Fruit fly (Drosophila melanogaster) whole organism, embryonic: Measurements from ENCODE around the gene CG5214.
A peak's percentile ranks its signal among the peaks of the same experiment; 100 is the strongest.

ENCODE experiments used
- CG10209 ChIP-seq: fragments of 200-800 bp; sonication (Bioruptor generic); optimal IDR thresholded peaks from 3 replicates; lab custom pipeline; 2017; ENCODE audit warnings: missing biosample characterization, mild to moderate bottlenecking, missing genetic modification characterization, missing genetic modification reagents
- CG11247 ChIP-seq: fragments of 200-800 bp; sonication (Bioruptor generic); IDR thresholded peaks from 2 replicates; pipeline ENCODE4 v1.3.6; 2022; ENCODE audit warnings: missing biosample characterization, missing genetic modification characterization
- CG11398 ChIP-seq: fragments of 200-800 bp; sonication (Bioruptor generic); optimal IDR thresholded peaks from 2 replicates; lab custom pipeline; 2016; ENCODE audit warnings: missing biosample characterization, missing genetic modification characterization
- CG12744 ChIP-seq: fragments of 200-800 bp; sonication (Bioruptor generic); optimal IDR thresholded peaks from 2 replicates; lab custom pipeline; 2016; ENCODE audit warnings: missing biosample characterization, missing genetic modification characterization
- CG13894 ChIP-seq: fragments of 200-800 bp; sonication (Bioruptor generic); optimal IDR thresholded peaks from 3 replicates; lab custom pipeline; 2018; ENCODE audit warnings: missing biosample characterization, mild to moderate bottlenecking, missing genetic modification characterization, moderate library complexity
- CG14710 ChIP-seq: fragments of 200-800 bp; sonication (Bioruptor generic); optimal IDR thresholded peaks from 3 replicates; lab custom pipeline; 2019; ENCODE audit warnings: missing biosample characterization, mild to moderate bottlenecking, missing genetic modification characterization, moderate library complexity
- CG1529 ChIP-seq: fragments of 200-800 bp; sonication (Bioruptor generic); optimal IDR thresholded peaks from 3 replicates; lab custom pipeline; 2018; ENCODE audit warnings: missing biosample characterization, missing genetic modification characterization
- CG15514 ChIP-seq: fragments of 200-800 bp; sonication (Bioruptor generic); optimal IDR thresholded peaks from 3 replicates; lab custom pipeline; 2017; ENCODE audit warnings: missing biosample characterization, missing genetic modification characterization, mild to moderate bottlenecking, moderate library complexity, missing genetic modification reagents
- CG18011 ChIP-seq: fragments of 200-800 bp; sonication (Bioruptor generic); optimal IDR thresholded peaks from 2 replicates; lab custom pipeline; 2017; ENCODE audit warnings: missing biosample characterization, missing genetic modification characterization, mild to moderate bottlenecking, moderate library complexity, missing genotype
- CG18262 ChIP-seq: fragments of 200-800 bp; optimal IDR thresholded peaks from 3 replicates; lab custom pipeline; 2019; ENCODE audit warnings: missing biosample characterization, mild to moderate bottlenecking, missing genetic modification characterization, moderate library complexity
- CG1832 ChIP-seq: fragments of 200-800 bp; sonication (Bioruptor generic); optimal IDR thresholded peaks from 2 replicates; lab custom pipeline; 2017; ENCODE audit warnings: missing biosample characterization, mild to moderate bottlenecking, missing genetic modification characterization, inconsistent platforms
- CG18619 ChIP-seq: fragments of 200-800 bp; sonication (Bioruptor generic); optimal IDR thresholded peaks from 3 replicates; lab custom pipeline; 2017; ENCODE audit warnings: missing biosample characterization, mild to moderate bottlenecking, missing genetic modification characterization
- CG18764 ChIP-seq: fragments of 200-800 bp; sonication (Bioruptor generic); optimal IDR thresholded peaks from 3 replicates; lab custom pipeline; 2016; ENCODE audit warnings: missing biosample characterization, missing genetic modification characterization
- CG2712 ChIP-seq: fragments of 200-800 bp; optimal IDR thresholded peaks from 3 replicates; lab custom pipeline; 2019; ENCODE audit warnings: missing biosample characterization, mild to moderate bottlenecking, missing genetic modification characterization, moderate library complexity
- CG4730 ChIP-seq: fragments of 200-800 bp; sonication (Bioruptor generic); IDR thresholded peaks from 2 replicates; pipeline ENCODE4 v1.3.6; 2022; ENCODE audit warnings: missing biosample characterization, missing genetic modification characterization
- CG4820 ChIP-seq: fragments of 200-800 bp; sonication (Bioruptor generic); optimal IDR thresholded peaks from 3 replicates; lab custom pipeline; 2016; ENCODE audit warnings: missing biosample characterization, missing genetic modification characterization
- CG4854 ChIP-seq: fragments of 200-800 bp; sonication (Bioruptor generic); optimal IDR thresholded peaks from 2 replicates; lab custom pipeline; 2016; ENCODE audit warnings: missing biosample characterization, missing genetic modification characterization, inconsistent platforms
- CG7839 ChIP-seq: fragments of 200-800 bp; sonication (Bioruptor generic); optimal IDR thresholded peaks from 3 replicates; lab custom pipeline; 2018; ENCODE audit warnings: missing biosample characterization, mild to moderate bottlenecking, missing genetic modification characterization, moderate library complexity
- CG9876 ChIP-seq: fragments of 200-800 bp; sonication (Bioruptor generic); optimal IDR thresholded peaks from 2 replicates; lab custom pipeline; 2016; ENCODE audit warnings: missing biosample characterization, missing genetic modification characterization
- Camta ChIP-seq: fragments of 200-800 bp; sonication (Bioruptor generic); optimal IDR thresholded peaks from 2 replicates; lab custom pipeline; 2016; ENCODE audit warnings: missing biosample characterization, missing genetic modification characterization
- D19B ChIP-seq: fragments of 200-800 bp; sonication (Bioruptor generic); optimal IDR thresholded peaks from 2 replicates; lab custom pipeline; 2017; ENCODE audit warnings: missing biosample characterization, mild to moderate bottlenecking, missing genetic modification characterization
- Dad ChIP-seq: fragments of 200-800 bp; sonication (Bioruptor generic); optimal IDR thresholded peaks from 3 replicates; lab custom pipeline; 2016; ENCODE audit warnings: missing biosample characterization, missing genetic modification characterization
- Dip2 ChIP-seq: fragments of 200-800 bp; sonication (Bioruptor generic); IDR thresholded peaks from 2 replicates; pipeline ENCODE4 v1.3.6; 2022; ENCODE audit warnings: missing biosample characterization, missing genetic modification characterization
- ERR ChIP-seq: fragments of 200-800 bp; sonication (Bioruptor generic); optimal IDR thresholded peaks from 2 replicates; lab custom pipeline; 2016; ENCODE audit warnings: missing biosample characterization, missing genetic modification characterization
- Elba2 ChIP-seq: fragments of 200-800 bp; sonication (Bioruptor generic); optimal IDR thresholded peaks from 3 replicates; lab custom pipeline; 2016; ENCODE audit warnings: missing biosample characterization, missing genetic modification characterization
- HLH3B ChIP-seq: fragments of 200-800 bp; sonication (Bioruptor generic); IDR thresholded peaks from 2 replicates; pipeline ENCODE4 v1.3.6; 2022; ENCODE audit warnings: missing biosample characterization, missing genetic modification characterization
- Hey ChIP-seq: fragments of 200-800 bp; sonication (Bioruptor generic); optimal IDR thresholded peaks from 3 replicates; lab custom pipeline; 2018; ENCODE audit warnings: missing biosample characterization, mild to moderate bottlenecking, missing genetic modification characterization
- Lhr ChIP-seq: fragments of 200-800 bp; sonication (Bioruptor generic); optimal IDR thresholded peaks from 3 replicates; lab custom pipeline; 2017; ENCODE audit warnings: mild to moderate bottlenecking, missing biosample characterization, missing genetic modification reagents, missing genetic modification characterization
- Med ChIP-seq: fragments of 200-800 bp; sonication (Bioruptor generic); peaks from one replicate; lab custom pipeline; 2016; ENCODE audit warnings: missing biosample characterization, missing genetic modification characterization, mild to moderate bottlenecking, inconsistent platforms, moderate library complexity
- NfI ChIP-seq: fragments of 200-800 bp; sonication (Bioruptor generic); optimal IDR thresholded peaks from 3 replicates; lab custom pipeline; 2018; ENCODE audit warnings: missing biosample characterization, mild to moderate bottlenecking, missing genetic modification characterization, moderate library complexity
- Ravus ChIP-seq: fragments of 200-800 bp; sonication (Bioruptor generic); IDR thresholded peaks from 2 replicates; pipeline ENCODE4 v1.3.6; 2022; ENCODE audit warnings: missing biosample characterization, missing genetic modification characterization
- Sin3A ChIP-seq: fragments of >200 bp; optimal IDR thresholded peaks from 2 replicates; lab custom pipeline; 2018
- Sox100B ChIP-seq: fragments of 200-800 bp; sonication (Bioruptor generic); optimal IDR thresholded peaks from 3 replicates; lab custom pipeline; 2018; ENCODE audit warnings: missing biosample characterization, mild to moderate bottlenecking, missing genetic modification characterization
- TFAM ChIP-seq: fragments of 200-800 bp; sonication (Bioruptor generic); optimal IDR thresholded peaks from 2 replicates; lab custom pipeline; 2017; ENCODE audit warnings: missing biosample characterization, missing genetic modification characterization, inconsistent platforms
- Xbp1 ChIP-seq: fragments of 200-800 bp; sonication (Bioruptor generic); optimal IDR thresholded peaks from 3 replicates; lab custom pipeline; 2016; ENCODE audit warnings: missing biosample characterization, mild to moderate bottlenecking, missing genetic modification characterization
- ac ChIP-seq: fragments of 200-800 bp; sonication (Bioruptor generic); optimal IDR thresholded peaks from 3 replicates; lab custom pipeline; 2017; ENCODE audit warnings: missing biosample characterization, mild to moderate bottlenecking, missing genetic modification characterization
- btn ChIP-seq: fragments of 200-800 bp; sonication (Bioruptor generic); optimal IDR thresholded peaks from 2 replicates; lab custom pipeline; 2016; ENCODE audit warnings: missing biosample characterization, missing genetic modification characterization
- cad ChIP-seq: fragments of >200 bp; optimal IDR thresholded peaks from 2 replicates; lab custom pipeline; 2017; ENCODE audit warnings: missing biosample characterization, missing genetic modification characterization
- ftz-f1 ChIP-seq: fragments of 200-800 bp; sonication (Bioruptor generic); optimal IDR thresholded peaks from 2 replicates; lab custom pipeline; 2016; ENCODE audit warnings: missing biosample characterization, missing genetic modification characterization
- gce ChIP-seq: fragments of 200-800 bp; sonication (Bioruptor generic); IDR thresholded peaks from 3 replicates; pipeline ENCODE4 v1.3.6; 2022; ENCODE audit warnings: missing biosample characterization, missing genetic modification characterization
- grn ChIP-seq: fragments of 200-800 bp; sonication (Bioruptor generic); optimal IDR thresholded peaks from 3 replicates; lab custom pipeline; 2017; ENCODE audit warnings: missing biosample characterization, missing genetic modification characterization
- gt ChIP-seq: fragments of 200-800 bp; sonication (Bioruptor generic); IDR thresholded peaks from 2 replicates; pipeline ENCODE4 v1.3.6; 2022; ENCODE audit warnings: missing biosample characterization, missing genetic modification characterization
- hb ChIP-seq: fragments of 200-800 bp; sonication (Bioruptor generic); IDR thresholded peaks from 3 replicates; pipeline ENCODE4 v1.3.6; 2022; ENCODE audit warnings: missing biosample characterization, missing genetic modification characterization; ENCODE audit not compliant: partially characterized antibody
- inv ChIP-seq: fragments of 200-800 bp; sonication (Bioruptor generic); IDR thresholded peaks from 2 replicates; pipeline ENCODE4 v1.3.6; 2022; ENCODE audit warnings: missing biosample characterization, missing genetic modification characterization; ENCODE audit not compliant: partially characterized antibody
- org-1 ChIP-seq: fragments of 200-800 bp; sonication (Bioruptor generic); optimal IDR thresholded peaks from 2 replicates; lab custom pipeline; 2017; ENCODE audit warnings: missing biosample characterization, missing genetic modification characterization
- pho ChIP-seq: fragments of 200-800 bp; sonication (Bioruptor generic); optimal IDR thresholded peaks from 2 replicates; lab custom pipeline; 2016; ENCODE audit warnings: missing biosample characterization, missing genetic modification characterization
- sens-2 ChIP-seq: fragments of 200-800 bp; sonication (Bioruptor generic); IDR thresholded peaks from 2 replicates; pipeline ENCODE4 v1.3.6; 2022; ENCODE audit warnings: missing biosample characterization, missing genetic modification characterization
- toy ChIP-seq: fragments of 200-800 bp; sonication (Bioruptor generic); IDR thresholded peaks from 2 replicates; pipeline ENCODE4 v1.3.6; 2022; ENCODE audit warnings: missing biosample characterization, missing genetic modification characterization
- unc-4 ChIP-seq: fragments of 200-800 bp; sonication (Bioruptor generic); IDR thresholded peaks from 2 replicates; pipeline ENCODE4 v1.3.6; 2022; ENCODE audit warnings: missing biosample characterization, missing genetic modification characterization; ENCODE audit not compliant: partially characterized antibody
- vfl ChIP-seq: fragments of 200-800 bp; sonication (Bioruptor generic); optimal IDR thresholded peaks from 2 replicates; lab custom pipeline; 2016; ENCODE audit warnings: missing biosample characterization, missing genetic modification characterization
- wdn ChIP-seq: fragments of 200-800 bp; sonication (Bioruptor generic); IDR thresholded peaks from 2 replicates; pipeline ENCODE4 v1.3.6; 2022; ENCODE audit warnings: missing biosample characterization, missing genetic modification characterization
- zf30C ChIP-seq: fragments of 200-800 bp; sonication (Bioruptor generic); optimal IDR thresholded peaks from 3 replicates; lab custom pipeline; 2018; ENCODE audit warnings: missing biosample characterization, mild to moderate bottlenecking, missing genetic modification characterization

CG5214 gene

DNA sequence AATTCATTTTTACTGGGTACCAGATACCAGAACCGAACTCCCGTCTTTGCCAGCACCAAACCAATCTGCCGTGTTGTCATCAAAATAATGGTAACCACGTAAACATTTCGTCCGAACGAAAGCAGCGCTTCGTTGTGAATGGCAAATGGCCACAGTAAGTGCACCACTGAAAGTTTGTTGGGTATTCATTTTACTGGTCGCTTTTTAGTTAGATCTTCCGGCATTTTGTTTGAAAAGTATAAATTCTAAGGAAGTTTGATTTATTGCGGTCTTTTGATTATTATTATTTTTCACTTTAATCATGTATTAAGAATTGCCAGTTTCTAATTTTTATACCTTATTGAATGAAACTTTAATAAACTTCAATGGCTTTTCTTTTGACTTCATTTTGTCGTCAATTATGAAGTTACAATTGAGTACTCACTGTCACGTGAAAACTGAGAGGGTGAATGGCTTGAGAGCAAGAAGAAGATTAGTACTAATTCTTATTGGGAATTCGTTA lies 29.6 kb upstream of the CG5214 start, which contains the start of gene ZnT86D (continued):
- TF ChIP-seq ac (GFP tag; lab: Kevin White, UChicago) (no peak), CG12744 (peak; percentile 1), toy (GFP tag; lab: Robert Waterston, UW) (no peak), cad (GFP tag; lab: Kevin White, UChicago) (no peak), CG18764 (GFP tag; lab: Kevin White, UChicago) (no peak), grn (no peak), Sin3A (lab: Kevin White, UChicago) (peak; percentile 28), CG14710 (peak; percentile 86), unc-4 (GFP tag; lab: Robert Waterston, UW) (peak; percentile 43; the same call in 1 of the 2 replicates), pho (peak; percentile 79), CG4730 (GFP tag; lab: Robert Waterston, UW) (no peak), ERR (GFP tag; lab: Kevin White, UChicago) (no peak), wdn (GFP tag; lab: Robert Waterston, UW) (0 out of 2 replicates have a peak, but pooled peaks have one; percentile 35), Dip2 (no peak), gce (GFP tag; lab: Robert Waterston, UW) (no peak), sens-2 (GFP tag; lab: Robert Waterston, UW) (no peak), Dad (peak; percentile 19), CG11398 (GFP tag; lab: Kevin White, UChicago) (peak; percentile 2), gt (no peak), Med (GFP tag; lab: Kevin White, UChicago) (peak; percentile 95), org-1 (GFP tag; lab: Kevin White, UChicago) (no peak), CG18619 (GFP tag; lab: Kevin White, UChicago) (peak; percentile 62), ftz-f1 (GFP tag; lab: Kevin White, UChicago) (no peak), zf30C (GFP tag; lab: Kevin White, UChicago) (no peak), Hey (no peak), Ravus (GFP tag; lab: Robert Waterston, UW) (no peak), HLH3B (GFP tag; lab: Robert Waterston, UW) (no peak), CG2712 (peak; percentile 78), CG4820 (GFP tag; lab: Kevin White, UChicago) (peak; percentile 77), CG1529 (GFP tag; lab: Kevin White, UChicago) (peak; percentile 20), vfl (GFP tag; lab: Kevin White, UChicago) (no peak), hb (GFP tag; lab: Robert Waterston, UW) (no peak), D19B (peak; percentile 64), Xbp1 (GFP tag; lab: Kevin White, UChicago) (peak; percentile 54), Sox100B (peak; percentile 72), CG11247 (GFP tag; lab: Robert Waterston, UW) (no peak), CG7839 (tag; lab: Kevin White, UChicago) (peak; percentile 71), btn (GFP tag; lab: Kevin White, UChicago) (no peak), Camta (peak; percentile 35), CG1832 (no peak), CG9876 (GFP tag; lab: Kevin White, UChicago) (no peak), CG13894 (tag; lab: Kevin White, UChicago) (peak; percentile 79), Elba2 (GFP tag; lab: Kevin White, UChicago) (peak; percentile 75), NfI (peak; percentile 67), CG10209 (GFP tag; lab: Kevin White, UChicago) (peak; percentile 53), CG18011 (GFP tag; lab: Kevin White, UChicago) (peak; percentile 8), CG4854 (GFP tag; lab: Kevin White, UChicago) (no peak), CG15514 (GFP tag; lab: Kevin White, UChicago) (peak; percentile 61), inv (GFP tag; lab: Robert Waterston, UW) (no peak), TFAM (GFP tag; lab: Kevin White, UChicago) (no peak), CG18262 (tag; lab: Kevin White, UChicago) (peak; percentile 69), Lhr (GFP tag; lab: Kevin White, UChicago) (no peak)
